Fruit fly (Drosophila melanogaster): ENCODE data around the gene GluProRS.

- no peak for TF ChIP-seq cnc (optimal IDR thresholded peaks at IDR 0.05)
- no peak for TF ChIP-seq Hr96 (GFP tag; optimal IDR thresholded peaks at IDR 0.05)
- TF ChIP-seq CG12768 (GFP tag; optimal IDR thresholded peaks at IDR 0.05): no peak
- TF ChIP-seq Crg-1 (GFP tag; optimal IDR thresholded peaks at IDR 0.05): no peak
- TF ChIP-seq CG7101 (tag; optimal IDR thresholded peaks at IDR 0.05): no peak
Observed at dm6 chr3R:23910260-23910887, 47.8 kb downstream of the GluProRS start.

Measured in whole organism, adult.